Fruit fly (Drosophila melanogaster) whole organism, embryonic: ENCODE results near the gene Aps.
A peak's percentile ranks its signal among the peaks of the same experiment; 100 is the strongest.

Experiments
- CG10366 ChIP-seq: fragments of 200-800 bp; sonication (Bioruptor generic); IDR thresholded peaks from 2 replicates; pipeline ENCODE4 v1.3.6; 2022; ENCODE audit warnings: missing biosample characterization, missing genetic modification characterization
- CG10959 ChIP-seq: fragments of 200-800 bp; sonication (Bioruptor generic); IDR thresholded peaks from 2 replicates; pipeline ENCODE4 v1.3.6; 2022; ENCODE audit warnings: missing biosample characterization, missing genetic modification characterization
- CG12219 ChIP-seq: fragments of 200-800 bp; sonication (Bioruptor generic); optimal IDR thresholded peaks from 3 replicates; lab custom pipeline; 2018; ENCODE audit warnings: missing biosample characterization, mild to moderate bottlenecking, missing genetic modification characterization
- CG14860 ChIP-seq: fragments of 200-800 bp; sonication (Bioruptor generic); IDR thresholded peaks from 3 replicates; pipeline ENCODE4 v1.3.6; 2022; ENCODE audit warnings: missing biosample characterization, missing genetic modification characterization; ENCODE audit not compliant: partially characterized antibody
- CG15514 ChIP-seq: fragments of 200-800 bp; sonication (Bioruptor generic); optimal IDR thresholded peaks from 3 replicates; lab custom pipeline; 2017; ENCODE audit warnings: missing biosample characterization, missing genetic modification characterization, mild to moderate bottlenecking, moderate library complexity, missing genetic modification reagents
- CG1602 ChIP-seq: fragments of 200-800 bp; sonication (Bioruptor generic); optimal IDR thresholded peaks from 3 replicates; lab custom pipeline; 2016; ENCODE audit warnings: missing biosample characterization, missing genetic modification characterization
- CG16813 ChIP-seq: fragments of 200-800 bp; sonication (Bioruptor generic); IDR thresholded peaks from 3 replicates; pipeline ENCODE4 v1.3.6; 2022; ENCODE audit warnings: missing biosample characterization, missing genetic modification characterization; ENCODE audit not compliant: partially characterized antibody
- CG17186 ChIP-seq: fragments of 200-800 bp; sonication (Bioruptor generic); optimal IDR thresholded peaks from 3 replicates; lab custom pipeline; 2017; ENCODE audit warnings: missing biosample characterization, missing genetic modification reagents, missing genetic modification characterization
- CG17361 ChIP-seq: fragments of 200-800 bp; sonication (Bioruptor generic); IDR thresholded peaks from 3 replicates; pipeline ENCODE4 v1.3.6; 2022; ENCODE audit warnings: missing biosample characterization, missing genetic modification characterization
- CG2202 ChIP-seq: fragments of 200-800 bp; sonication (Bioruptor generic); optimal IDR thresholded peaks from 2 replicates; lab custom pipeline; 2018; ENCODE audit warnings: missing biosample characterization, mild to moderate bottlenecking, missing genetic modification characterization
- CG2875 ChIP-seq: fragments of 200-800 bp; sonication (Bioruptor generic); optimal IDR thresholded peaks from 2 replicates; lab custom pipeline; 2017; ENCODE audit warnings: missing biosample characterization, mild to moderate bottlenecking, missing genetic modification characterization, missing genetic modification reagents
- CG30403 ChIP-seq: fragments of 200-800 bp; sonication (Bioruptor generic); optimal IDR thresholded peaks from 3 replicates; lab custom pipeline; 2016; ENCODE audit warnings: missing biosample characterization, missing genetic modification characterization
- CG31388 ChIP-seq: fragments of 200-800 bp; sonication (Bioruptor generic); optimal IDR thresholded peaks from 2 replicates; lab custom pipeline; 2016; ENCODE audit warnings: missing biosample characterization, missing genetic modification characterization
- CG32767 ChIP-seq: fragments of 200-800 bp; sonication (Bioruptor generic); IDR thresholded peaks from 2 replicates; pipeline ENCODE4 v1.3.6; 2022; ENCODE audit warnings: missing biosample characterization, missing genetic modification characterization
- CG33557 ChIP-seq: fragments of 200-800 bp; sonication (Bioruptor generic); optimal IDR thresholded peaks from 2 replicates; lab custom pipeline; 2019; ENCODE audit warnings: missing biosample characterization, mild to moderate bottlenecking, missing genetic modification characterization, moderate library complexity
- CG34376 ChIP-seq: fragments of 200-800 bp; sonication (Bioruptor generic); optimal IDR thresholded peaks from 2 replicates; lab custom pipeline; 2018; ENCODE audit warnings: missing biosample characterization, mild to moderate bottlenecking, missing genetic modification characterization
- CG34422 ChIP-seq: fragments of 200-800 bp; sonication (Bioruptor generic); IDR thresholded peaks from 3 replicates; pipeline ENCODE4 v1.3.6; 2022; ENCODE audit warnings: missing biosample characterization, missing genetic modification characterization
- CG4282 ChIP-seq: fragments of 200-800 bp; sonication (Bioruptor generic); optimal IDR thresholded peaks from 2 replicates; lab custom pipeline; 2016; ENCODE audit warnings: missing biosample characterization, missing genetic modification characterization
- CG6175 ChIP-seq: fragments of 200-800 bp; sonication (Bioruptor generic); IDR thresholded peaks from 3 replicates; pipeline ENCODE4 v1.3.6; 2022; ENCODE audit warnings: missing biosample characterization, missing genetic modification characterization
- CG6791 ChIP-seq: fragments of 200-800 bp; sonication (Bioruptor generic); IDR thresholded peaks from 3 replicates; pipeline ENCODE4 v1.3.6; 2022; ENCODE audit warnings: missing biosample characterization, missing genetic modification characterization; ENCODE audit not compliant: partially characterized antibody
- CG8924 ChIP-seq: fragments of 200-800 bp; optimal IDR thresholded peaks from 3 replicates; lab custom pipeline; 2019; ENCODE audit warnings: missing biosample characterization, mild to moderate bottlenecking, missing genetic modification characterization, moderate library complexity
- CG8944 ChIP-seq: fragments of 200-800 bp; sonication (Bioruptor generic); optimal IDR thresholded peaks from 3 replicates; lab custom pipeline; 2016; ENCODE audit warnings: missing biosample characterization, missing genetic modification characterization
- E2f2 ChIP-seq: fragments of 200-800 bp; sonication (Bioruptor generic); IDR thresholded peaks from 2 replicates; pipeline ENCODE4 v1.3.6; 2022; ENCODE audit warnings: missing biosample characterization, missing genetic modification characterization
- Ets97D ChIP-seq: fragments of 200-800 bp; sonication (Bioruptor generic); optimal IDR thresholded peaks from 3 replicates; lab custom pipeline; 2016; ENCODE audit warnings: missing biosample characterization, missing genetic modification characterization
- Gug ChIP-seq: fragments of 200-800 bp; sonication (Bioruptor generic); IDR thresholded peaks from 4 replicates; pipeline ENCODE4 v1.3.6; 2022; ENCODE audit warnings: missing biosample characterization, missing genetic modification characterization
- HLH3B ChIP-seq: fragments of 200-800 bp; sonication (Bioruptor generic); IDR thresholded peaks from 2 replicates; pipeline ENCODE4 v1.3.6; 2022; ENCODE audit warnings: missing biosample characterization, missing genetic modification characterization
- Hey ChIP-seq: fragments of 200-800 bp; sonication (Bioruptor generic); optimal IDR thresholded peaks from 3 replicates; lab custom pipeline; 2018; ENCODE audit warnings: missing biosample characterization, mild to moderate bottlenecking, missing genetic modification characterization
- Hr3 ChIP-seq: fragments of 200-800 bp; sonication (Bioruptor generic); optimal IDR thresholded peaks from 3 replicates; lab custom pipeline; 2016; ENCODE audit warnings: missing biosample characterization, missing genetic modification characterization
- Scr ChIP-seq: fragments of 200-800 bp; sonication (Bioruptor generic); IDR thresholded peaks from 2 replicates; pipeline ENCODE4 v1.3.6; 2022; ENCODE audit warnings: missing biosample characterization, missing genetic modification characterization; ENCODE audit not compliant: partially characterized antibody
- Sox102F ChIP-seq: fragments of 200-800 bp; sonication (Bioruptor generic); optimal IDR thresholded peaks from 2 replicates; lab custom pipeline; 2018; ENCODE audit warnings: missing biosample characterization, mild to moderate bottlenecking, missing genetic modification characterization, moderate library complexity
- Sry-δ ChIP-seq: fragments of 200-800 bp; sonication (Bioruptor generic); optimal IDR thresholded peaks from 2 replicates; lab custom pipeline; 2016; ENCODE audit warnings: missing biosample characterization, missing genetic modification characterization
- Vsx1 ChIP-seq: fragments of 200-800 bp; sonication (Bioruptor generic); optimal IDR thresholded peaks from 2 replicates; lab custom pipeline; 2017; ENCODE audit warnings: missing biosample characterization, mild to moderate bottlenecking, missing genetic modification characterization, missing genetic modification reagents
- ap ChIP-seq: fragments of 200-800 bp; sonication (Bioruptor generic); IDR thresholded peaks from 2 replicates; pipeline ENCODE4 v1.3.6; 2022; ENCODE audit warnings: missing biosample characterization, missing genetic modification characterization
- chif ChIP-seq, 2 experiments: fragments of 200-800 bp; sonication (Bioruptor generic); optimal IDR thresholded peaks; 3 replicates each; lab custom pipeline; 2016; ENCODE audit warnings: missing biosample characterization in 2 of 2, missing genetic modification characterization in 2 of 2
- chm ChIP-seq: fragments of 200-800 bp; sonication (Bioruptor generic); IDR thresholded peaks from 2 replicates; pipeline ENCODE4 v1.3.6; 2022; ENCODE audit warnings: missing biosample characterization, missing genetic modification characterization
- dan ChIP-seq: fragments of 200-800 bp; sonication (Bioruptor generic); IDR thresholded peaks from 2 replicates; pipeline ENCODE4 v1.3.6; 2022; ENCODE audit warnings: missing biosample characterization, missing genetic modification characterization
- ems ChIP-seq: fragments of 200-800 bp; sonication (Bioruptor generic); optimal IDR thresholded peaks from 3 replicates; lab custom pipeline; 2016; ENCODE audit warnings: missing biosample characterization, missing genetic modification characterization
- fd96Cb ChIP-seq: fragments of 200-800 bp; sonication (Bioruptor generic); optimal IDR thresholded peaks from 2 replicates; lab custom pipeline; 2018; ENCODE audit warnings: missing biosample characterization, mild to moderate bottlenecking, missing genetic modification characterization, moderate library complexity
- fu2 ChIP-seq: fragments of 200-800 bp; sonication (Bioruptor generic); optimal IDR thresholded peaks from 2 replicates; lab custom pipeline; 2016; ENCODE audit warnings: missing biosample characterization, missing genetic modification characterization
- gfzf ChIP-seq: fragments of 200-800 bp; sonication (Bioruptor generic); optimal IDR thresholded peaks from 2 replicates; lab custom pipeline; 2016; ENCODE audit warnings: missing biosample characterization, mild to moderate bottlenecking, missing genetic modification characterization, moderate library complexity
- hth ChIP-seq: fragments of >200 bp; optimal IDR thresholded peaks from 2 replicates; lab custom pipeline; 2017; ENCODE audit warnings: inconsistent platforms
- jumu ChIP-seq: fragments of 200-800 bp; sonication (Bioruptor generic); optimal IDR thresholded peaks from 3 replicates; lab custom pipeline; 2016; ENCODE audit warnings: missing biosample characterization, missing genetic modification characterization
- kay ChIP-seq: fragments of 200-800 bp; sonication (Bioruptor generic); optimal IDR thresholded peaks from 2 replicates; lab custom pipeline; 2016; ENCODE audit warnings: missing biosample characterization, missing genetic modification characterization
- oc ChIP-seq: fragments of 200-800 bp; sonication (Bioruptor generic); optimal IDR thresholded peaks from 2 replicates; lab custom pipeline; 2018; ENCODE audit warnings: missing biosample characterization, mild to moderate bottlenecking, missing genetic modification characterization, moderate library complexity
- prd ChIP-seq, 3 experiments: fragments of >200 bp in 2 of 3; fragments of 200-800 bp in 1 of 3; sonication (Bioruptor generic) in 1 of 3; optimal IDR thresholded peaks in 2 of 3; IDR thresholded peaks in 1 of 3; 2 replicates in 2 of 3; 3 replicates in 1 of 3; pipeline versions ENCODE4 v1.3.6 to Lab custom; 2017 to 2022; ENCODE audit warnings: missing biosample characterization in 1 of 3, missing genetic modification characterization in 1 of 3
- scrt ChIP-seq: fragments of 200-800 bp; sonication (Bioruptor generic); optimal IDR thresholded peaks from 2 replicates; lab custom pipeline; 2018; ENCODE audit warnings: missing biosample characterization, mild to moderate bottlenecking, missing genetic modification characterization, moderate library complexity
- stwl ChIP-seq: fragments of 200-800 bp; sonication (Bioruptor generic); optimal IDR thresholded peaks from 3 replicates; lab custom pipeline; 2018; ENCODE audit warnings: missing biosample characterization, mild to moderate bottlenecking, missing genetic modification characterization, moderate library complexity
- tap ChIP-seq: fragments of 200-800 bp; optimal IDR thresholded peaks from 3 replicates; lab custom pipeline; 2019; ENCODE audit warnings: missing biosample characterization, mild to moderate bottlenecking, missing genetic modification characterization, moderate library complexity
- unc-4 ChIP-seq: fragments of 200-800 bp; sonication (Bioruptor generic); IDR thresholded peaks from 2 replicates; pipeline ENCODE4 v1.3.6; 2022; ENCODE audit warnings: missing biosample characterization, missing genetic modification characterization; ENCODE audit not compliant: partially characterized antibody
- unpg ChIP-seq: fragments of 200-800 bp; sonication (Bioruptor generic); optimal IDR thresholded peaks from 3 replicates; lab custom pipeline; 2018; ENCODE audit warnings: missing biosample characterization, mild to moderate bottlenecking, missing genetic modification characterization, moderate library complexity
- zf30C ChIP-seq: fragments of 200-800 bp; sonication (Bioruptor generic); optimal IDR thresholded peaks from 3 replicates; lab custom pipeline; 2018; ENCODE audit warnings: missing biosample characterization, mild to moderate bottlenecking, missing genetic modification characterization

Gene Aps

dm6 chr3L:10878842-10879241 lies 20.1 kb downstream of the Aps start, which contains the start of the genes CG6418 and Blos4 (continued):
- TF ChIP-seq CG34376 (no peak), chm (GFP tag; lab: Robert Waterston, UW) (0 out of 2 replicates have a peak, but pooled peaks have one; percentile 21), CG17361 (GFP tag; lab: Robert Waterston, UW) (no peak), CG2875 (GFP tag; lab: Kevin White, UChicago) (no peak), CG12219 (GFP tag; lab: Kevin White, UChicago) (no peak), CG10366 (GFP tag; lab: Robert Waterston, UW) (no peak), oc (tag; lab: Kevin White, UChicago) (no peak), E2f2 (GFP tag; lab: Robert Waterston, UW) (peak; percentile 85), prd (optimal IDR thresholded peaks at IDR 0.05; lab: Kevin White, UChicago) (no peak), prd (GFP tag; IDR thresholded peaks at IDR 0.05; lab: Robert Waterston, UW) (no peak), CG32767 (no peak), ems (no peak), jumu (GFP tag; lab: Kevin White, UChicago) (peak; percentile 2), CG34422 (GFP tag; lab: Robert Waterston, UW) (no peak; the same call in 2 of the 3 replicates), Hr3 (no peak), Hey (no peak), chif (GFP tag; optimal IDR thresholded peaks at IDR 0.05; lab: Kevin White, UChicago) (no peak), CG6175 (GFP tag; lab: Robert Waterston, UW) (no peak), CG2202 (tag; lab: Kevin White, UChicago) (no peak), CG6791 (GFP tag; lab: Robert Waterston, UW) (peak; percentile 70), kay (no peak), zf30C (GFP tag; lab: Kevin White, UChicago) (no peak), scrt (GFP tag; lab: Kevin White, UChicago) (peak; percentile 85), dan (GFP tag; lab: Robert Waterston, UW) (no peak), Sox102F (no peak), HLH3B (no peak), gfzf (GFP tag; lab: Kevin White, UChicago) (peak; percentile 82), fd96Cb (tag; lab: Kevin White, UChicago) (no peak), Sry-δ (GFP tag; lab: Kevin White, UChicago) (peak; percentile 17), tap (tag; lab: Kevin White, UChicago) (no peak), Ets97D (peak; percentile 5), CG30403 (no peak), Scr (GFP tag; lab: Robert Waterston, UW) (peak; percentile 46; the same call in 1 of the 2 replicates), CG17186 (peak; percentile 5), CG1602 (GFP tag; lab: Kevin White, UChicago) (no peak), Gug (GFP tag; lab: Robert Waterston, UW) (no peak), CG10959 (no peak), CG8924 (tag; lab: Kevin White, UChicago) (peak; percentile 13), CG16813 (GFP tag; lab: Robert Waterston, UW) (no peak), hth (lab: Kevin White, UChicago) (no peak), CG15514 (no peak), fu2 (GFP tag; lab: Kevin White, UChicago) (no peak), CG33557 (no peak), ap (GFP tag; lab: Robert Waterston, UW) (no peak), CG31388 (GFP tag; lab: Kevin White, UChicago) (no peak), CG4282 (GFP tag; lab: Kevin White, UChicago) (no peak), unc-4 (GFP tag; lab: Robert Waterston, UW) (0 out of 2 replicates have a peak, but pooled peaks have one; percentile 32), Vsx1 (peak; percentile 88), stwl (peak; percentile 96), CG14860 (GFP tag; lab: Robert Waterston, UW) (0 out of 3 replicates have a peak, but pooled peaks have one; percentile 41), unpg (GFP tag; lab: Kevin White, UChicago) (no peak), CG8944 (GFP tag; lab: Kevin White, UChicago) (no peak)
